Worm (Caenorhabditis elegans) whole organism, L1 larva: Measurements from ENCODE around the gene otpl-1.

Experiments used
- C04F5.9 ChIP-seq: sonication (generic microtip); optimal IDR thresholded peaks from 2 replicates; lab custom pipeline; 2016; ENCODE audit warnings: missing genetic modification characterization, missing compliant biosample characterization
- C16A3.4 ChIP-seq: fragments of 150-350 bp; optimal IDR thresholded peaks from 2 replicates; lab custom pipeline; 2014; ENCODE audit warnings: missing biosample characterization, missing genetic modification characterization
- C34B4.2 ChIP-seq: sonication (generic microtip); optimal IDR thresholded peaks from 2 replicates; lab custom pipeline; 2017; ENCODE audit warnings: mild to moderate bottlenecking, missing genetic modification characterization, missing compliant biosample characterization
- blmp-1 ChIP-seq: fragments of 150-350 bp; optimal IDR thresholded peaks from 2 replicates; lab custom pipeline; 2014; ENCODE audit warnings: missing biosample characterization, missing genetic modification characterization
- ceh-63 ChIP-seq: fragments of 200-800 bp; sonication (Bioruptor generic); optimal IDR thresholded peaks from 2 replicates; lab custom pipeline; 2018; ENCODE audit warnings: mild to moderate bottlenecking, missing genetic modification characterization, missing compliant biosample characterization
- ceh-90 ChIP-seq: sonication (generic microtip); optimal IDR thresholded peaks from 2 replicates; lab custom pipeline; 2016; ENCODE audit warnings: missing genetic modification characterization, missing compliant biosample characterization
- ces-1 ChIP-seq: fragments of 150-350 bp; optimal IDR thresholded peaks from 2 replicates; lab custom pipeline; 2014; ENCODE audit warnings: missing biosample characterization, missing genetic modification reagents, missing genetic modification characterization
- dpl-1 ChIP-seq, 3 experiments: fragments of 150-350 bp in 2 of 3; sonication (generic microtip) in 1 of 3; optimal IDR thresholded peaks; 2 replicates each; lab custom pipeline; 2014 to 2017; ENCODE audit warnings: missing biosample characterization in 3 of 3, missing genetic modification characterization in 3 of 3, missing genetic modification reagents in 3 of 3
- dsc-1 ChIP-seq: sonication (generic microtip); optimal IDR thresholded peaks from 2 replicates; lab custom pipeline; 2016; ENCODE audit warnings: mild to moderate bottlenecking, missing genetic modification characterization, missing compliant biosample characterization
- efl-3 ChIP-seq: fragments of 200-800 bp; sonication (Bioruptor generic); optimal IDR thresholded peaks from 2 replicates; lab custom pipeline; 2018; ENCODE audit warnings: mild to moderate bottlenecking, missing genetic modification characterization, missing compliant biosample characterization
- egl-27 ChIP-seq, 2 experiments: fragments of 150-350 bp in 1 of 2; sonication (generic microtip); optimal IDR thresholded peaks; 3 replicates each; lab custom pipeline; 2017 to 2018; ENCODE audit warnings: missing biosample characterization in 2 of 2, missing genetic modification characterization in 2 of 2, missing genetic modification reagents in 2 of 2
- fkh-10 ChIP-seq: sonication (generic microtip); optimal IDR thresholded peaks from 2 replicates; lab custom pipeline; 2017; ENCODE audit warnings: missing biosample characterization, missing genetic modification reagents, missing genetic modification characterization
- fkh-4 ChIP-seq: sonication (generic microtip); optimal IDR thresholded peaks from 2 replicates; lab custom pipeline; 2016; ENCODE audit warnings: missing compliant biosample characterization, missing genetic modification characterization, borderline replicate concordance
- fkh-8 ChIP-seq: sonication (generic microtip); optimal IDR thresholded peaks from 2 replicates; lab custom pipeline; 2016; ENCODE audit warnings: mild to moderate bottlenecking, missing genetic modification characterization, missing compliant biosample characterization
- fos-1 ChIP-seq: fragments of 150-350 bp; optimal IDR thresholded peaks from 2 replicates; lab custom pipeline; 2014; ENCODE audit warnings: missing biosample characterization, missing genetic modification characterization
- hlh-17 ChIP-seq: fragments of 200-800 bp; sonication (Bioruptor generic); optimal IDR thresholded peaks from 2 replicates; lab custom pipeline; 2018; ENCODE audit warnings: missing genetic modification characterization, mild to moderate bottlenecking, missing compliant biosample characterization, moderate library complexity, borderline replicate concordance
- isw-1 ChIP-seq: fragments of 200-800 bp; sonication (Bioruptor generic); IDR thresholded peaks from 2 replicates; pipeline ENCODE4 v1.3.6; 2022; ENCODE audit warnings: missing genetic modification characterization, missing compliant biosample characterization
- jun-1 ChIP-seq: fragments of 150-350 bp; optimal IDR thresholded peaks from 2 replicates; lab custom pipeline; 2014; ENCODE audit warnings: missing biosample characterization, missing genetic modification reagents, missing genetic modification characterization
- lin-13 ChIP-seq: fragments of 150-350 bp; optimal IDR thresholded peaks from 2 replicates; lab custom pipeline; 2014; ENCODE audit warnings: missing biosample characterization, missing genetic modification reagents, missing genetic modification characterization
- lin-14 ChIP-seq: fragments of 200-800 bp; sonication (Bioruptor generic); optimal IDR thresholded peaks from 2 replicates; lab custom pipeline; 2018; ENCODE audit warnings: mild to moderate bottlenecking, missing genetic modification characterization, moderate library complexity, missing compliant biosample characterization
- lin-15B ChIP-seq: fragments of 150-350 bp; sonication (generic microtip); optimal IDR thresholded peaks from 3 replicates; lab custom pipeline; 2014; ENCODE audit warnings: missing biosample characterization, missing genetic modification characterization
- lin-35 ChIP-seq, 2 experiments: fragments of 150-350 bp; optimal IDR thresholded peaks; 2 replicates each; lab custom pipeline; 2014; ENCODE audit warnings: missing biosample characterization in 2 of 2, missing genetic modification characterization in 2 of 2, missing genetic modification reagents in 2 of 2
- lin-39 ChIP-seq: fragments of 150-350 bp; optimal IDR thresholded peaks from 2 replicates; lab custom pipeline; 2014; ENCODE audit warnings: missing biosample characterization, missing genetic modification reagents, missing genetic modification characterization
- lir-3 ChIP-seq: sonication (generic microtip); optimal IDR thresholded peaks from 2 replicates; lab custom pipeline; 2016; ENCODE audit warnings: mild to moderate bottlenecking, missing genetic modification characterization, moderate library complexity, missing compliant biosample characterization; ENCODE audit not compliant: poor library complexity
- lsy-2 ChIP-seq, 2 experiments: fragments of 150-350 bp; optimal IDR thresholded peaks; 2 replicates each; lab custom pipeline; 2014; ENCODE audit warnings: missing biosample characterization in 2 of 2, missing genetic modification characterization in 2 of 2
- mab-9 ChIP-seq: fragments of 200-800 bp; sonication (Bioruptor generic); IDR thresholded peaks from 2 replicates; pipeline ENCODE4 v1.3.6; 2022; ENCODE audit warnings: missing genetic modification reagents, missing genetic modification characterization, missing compliant biosample characterization
- mef-2 ChIP-seq: fragments of 150-350 bp; optimal IDR thresholded peaks from 2 replicates; lab custom pipeline; 2014; ENCODE audit warnings: missing biosample characterization, missing genetic modification characterization
- mep-1 ChIP-seq: fragments of 150-350 bp; optimal IDR thresholded peaks from 2 replicates; lab custom pipeline; 2014; ENCODE audit warnings: missing biosample characterization, missing genetic modification characterization
- nhr-12 ChIP-seq: sonication (generic microtip); optimal IDR thresholded peaks from 2 replicates; lab custom pipeline; 2017; ENCODE audit warnings: missing biosample characterization, missing genetic modification characterization
- nhr-19 ChIP-seq: fragments of 200-800 bp; sonication (Bioruptor generic); conservative IDR thresholded peaks from 2 replicates; pipeline ENCODE4 v1.3.6; 2022; ENCODE audit warnings: missing genetic modification characterization, missing compliant biosample characterization
- nhr-20 ChIP-seq: sonication (generic microtip); optimal IDR thresholded peaks from 2 replicates; lab custom pipeline; 2016; ENCODE audit warnings: mild to moderate bottlenecking, missing genetic modification characterization, missing compliant biosample characterization
- nhr-237 ChIP-seq: fragments of 150-350 bp; optimal IDR thresholded peaks from 2 replicates; lab custom pipeline; 2014; ENCODE audit warnings: missing biosample characterization, missing genetic modification characterization
- nhr-28 ChIP-seq: fragments of 150-350 bp; optimal IDR thresholded peaks from 2 replicates; lab custom pipeline; 2014; ENCODE audit warnings: missing biosample characterization, missing genetic modification characterization
- nhr-71 ChIP-seq: sonication (generic microtip); optimal IDR thresholded peaks from 2 replicates; lab custom pipeline; 2016; ENCODE audit warnings: mild to moderate bottlenecking, missing genetic modification characterization, moderate library complexity, missing compliant biosample characterization
- nhr-84 ChIP-seq: sonication (generic microtip); optimal IDR thresholded peaks from 2 replicates; lab custom pipeline; 2017; ENCODE audit warnings: missing biosample characterization, missing genetic modification characterization
- nhr-85 ChIP-seq: sonication (generic microtip); peaks from one replicate; lab custom pipeline; 2016; ENCODE audit warnings: missing genetic modification characterization, inconsistent platforms, missing compliant biosample characterization
- nhr-90 ChIP-seq: sonication (generic microtip); optimal IDR thresholded peaks from 2 replicates; lab custom pipeline; 2016; ENCODE audit warnings: mild to moderate bottlenecking, missing genetic modification characterization, missing compliant biosample characterization; ENCODE audit not compliant: poor library complexity
- pag-3 ChIP-seq: sonication (generic microtip); optimal IDR thresholded peaks from 2 replicates; lab custom pipeline; 2017; ENCODE audit warnings: missing genetic modification characterization, mild to moderate bottlenecking, missing compliant biosample characterization, antibody characterized with exemption, borderline replicate concordance; ENCODE audit not compliant: insufficient read depth
- skn-1 ChIP-seq: fragments of 150-350 bp; optimal IDR thresholded peaks from 2 replicates; lab custom pipeline; 2014; ENCODE audit warnings: missing biosample characterization, missing genetic modification characterization
- snpc-4 ChIP-seq: fragments of 150-350 bp; optimal IDR thresholded peaks from 2 replicates; lab custom pipeline; 2014; ENCODE audit warnings: missing biosample characterization, missing genetic modification characterization
- snu-23 ChIP-seq: sonication (generic microtip); optimal IDR thresholded peaks from 2 replicates; lab custom pipeline; 2016; ENCODE audit warnings: missing genetic modification characterization, missing compliant biosample characterization
- sox-4 ChIP-seq: sonication (generic microtip); optimal IDR thresholded peaks from 2 replicates; lab custom pipeline; 2016; ENCODE audit warnings: missing genetic modification characterization, missing compliant biosample characterization
- unc-30 ChIP-seq: sonication (generic microtip); optimal IDR thresholded peaks from 2 replicates; lab custom pipeline; 2017; ENCODE audit warnings: missing biosample characterization, missing genetic modification characterization
- unc-62 ChIP-seq: fragments of 150-350 bp; optimal IDR thresholded peaks from 2 replicates; lab custom pipeline; 2014; ENCODE audit warnings: missing biosample characterization, missing genetic modification reagents, missing genetic modification characterization
- unc-86 ChIP-seq: sonication (generic microtip); optimal IDR thresholded peaks from 2 replicates; lab custom pipeline; 2016; ENCODE audit warnings: missing genetic modification characterization, missing compliant biosample characterization
- unc-98 ChIP-seq: fragments of 200-800 bp; sonication (Bioruptor generic); IDR thresholded peaks from 2 replicates; pipeline ENCODE4 v1.3.6; 2022; ENCODE audit warnings: missing genetic modification characterization, missing compliant biosample characterization
- xbp-1 ChIP-seq: sonication (generic microtip); optimal IDR thresholded peaks from 2 replicates; lab custom pipeline; 2016; ENCODE audit warnings: missing genetic modification characterization, missing compliant biosample characterization
- zag-1 ChIP-seq: fragments of 150-350 bp; optimal IDR thresholded peaks from 2 replicates; lab custom pipeline; 2014; ENCODE audit warnings: missing biosample characterization, missing genetic modification characterization
- ztf-4 ChIP-seq: fragments of 150-350 bp; optimal IDR thresholded peaks from 2 replicates; lab custom pipeline; 2014; ENCODE audit warnings: missing biosample characterization, missing genetic modification characterization

Gene otpl-1

ce11 chrIV:3597356-3597755 lies 28.6 kb downstream of the otpl-1 start:
- TF ChIP-seq nhr-90 (tag; lab: Kevin White, UChicago) (no peak), unc-86 (no peak), C16A3.4 (no peak), ceh-63 (no peak), lsy-2 (tag; optimal IDR thresholded peaks at IDR 0.05; lab: Kevin White, UChicago) (no peak), lin-13 (GFP tag; lab: Kevin White, UChicago) (no peak), mab-9 (GFP tag; lab: Robert Waterston, UW) (no peak), unc-98 (GFP tag; lab: Robert Waterston, UW) (no peak), pag-3 (no peak)
- TF ChIP-seq, all 84 proteins: peak for 0

ce11 chrIV:3598452-3598851 lies 29.7 kb downstream of the otpl-1 start, which contains the start of gene Y37E11B.5:
Gene Y37E11B.5 (minus strand): TSS chrIV:3598552.
- no peak for TF ChIP-seq isw-1 (GFP tag; lab: Robert Waterston, UW)
- TF ChIP-seq nhr-12 (tag; lab: Kevin White, UChicago): no peak
- no peak for TF ChIP-seq fkh-8
- TF ChIP-seq sox-4 (tag; lab: Kevin White, UChicago): no peak
- TF ChIP-seq egl-27 (tag; optimal IDR thresholded peaks at IDR 0.05; lab: Kevin White, UChicago): no peak
- TF ChIP-seq efl-3 (GFP tag; lab: Kevin White, UChicago): no peak
- TF ChIP-seq dsc-1 (tag; lab: Kevin White, UChicago): no peak
- no peak for TF ChIP-seq xbp-1 (tag; lab: Kevin White, UChicago)
- no peak for TF ChIP-seq jun-1 (tag; lab: Kevin White, UChicago)
- TF ChIP-seq lir-3 (tag; lab: Kevin White, UChicago): no peak
- TF ChIP-seq nhr-85 (tag; lab: Kevin White, UChicago): no peak
- TF ChIP-seq lin-15B (tag; lab: Kevin White, UChicago): no peak
- no peak for TF ChIP-seq mep-1 (tag; lab: Kevin White, UChicago)
- TF ChIP-seq, all 84 proteins: peak for 0

ce11 chrIV:3599126-3599525 lies 30.3 kb downstream of the otpl-1 start, which contains the start of gene Y37E11B.6:
Gene Y37E11B.6 (minus strand): TSS chrIV:3599306.
- TF ChIP-seq fkh-10 (GFP tag; lab: Kevin White, UChicago) (no peak), mep-1 (tag; lab: Kevin White, UChicago) (no peak), nhr-19 (no peak), unc-30 (tag; lab: Kevin White, UChicago) (no peak), fkh-8 (no peak), nhr-20 (tag; lab: Kevin White, UChicago) (no peak), fos-1 (tag; lab: Kevin White, UChicago) (no peak), skn-1 (tag; lab: Kevin White, UChicago) (no peak), lsy-2 (tag; optimal IDR thresholded peaks at IDR 0.05; lab: Kevin White, UChicago) (peak in 1 of 2 experiments; percentile 17), C16A3.4 (no peak), zag-1 (no peak), mef-2 (no peak), lin-39 (no peak), nhr-237 (no peak), ztf-4 (no peak), snu-23 (GFP tag; lab: Kevin White, UChicago) (no peak), unc-62 (GFP tag; lab: Kevin White, UChicago) (no peak), lin-35 (GFP tag; optimal IDR thresholded peaks at IDR 0.05; lab: Kevin White, UChicago) (peak; percentile 4 to 13), lin-14 (GFP tag; lab: Kevin White, UChicago) (no peak), nhr-84 (tag; lab: Kevin White, UChicago) (no peak), lin-13 (GFP tag; lab: Kevin White, UChicago) (no peak), nhr-28 (tag; lab: Kevin White, UChicago) (no peak), lin-15B (tag; lab: Kevin White, UChicago) (no peak), blmp-1 (peak; percentile 18), snpc-4 (no peak), C04F5.9 (tag; lab: Kevin White, UChicago) (no peak), isw-1 (GFP tag; lab: Robert Waterston, UW) (no peak), dpl-1 (GFP tag; optimal IDR thresholded peaks at IDR 0.05; lab: Kevin White, UChicago) (peak in 1 of 3 experiments; percentile 44), nhr-85 (tag; lab: Kevin White, UChicago) (peak; percentile 40), fkh-4 (tag; lab: Kevin White, UChicago) (no peak), ceh-90 (tag; lab: Kevin White, UChicago) (no peak), hlh-17 (GFP tag; lab: Kevin White, UChicago) (no peak), nhr-12 (tag; lab: Kevin White, UChicago) (no peak), egl-27 (tag; optimal IDR thresholded peaks at IDR 0.05; lab: Kevin White, UChicago) (no peak), C34B4.2 (tag; lab: Kevin White, UChicago) (no peak), nhr-71 (tag; lab: Kevin White, UChicago) (no peak), ces-1 (GFP tag; lab: Kevin White, UChicago) (no peak)
